Worm (Caenorhabditis elegans) whole organism, young adult: Measurements from ENCODE around the gene eyg-1.

Source experiments
- B0336.3 ChIP-seq: fragments of 200-800 bp; sonication (Bioruptor generic); IDR thresholded peaks from 2 replicates; pipeline ENCODE4 v1.3.6; 2022; ENCODE audit warnings: missing genetic modification characterization, missing compliant biosample characterization
- F49E8.2 ChIP-seq: sonication (generic microtip); optimal IDR thresholded peaks from 3 replicates; lab custom pipeline; 2017; ENCODE audit warnings: missing genetic modification characterization, mild to moderate bottlenecking, missing compliant biosample characterization, antibody characterized with exemption, moderate library complexity; ENCODE audit not compliant: insufficient read depth
- K11D2.4 ChIP-seq: fragments of 200-800 bp; sonication (Bioruptor generic); IDR thresholded peaks from 2 replicates; pipeline ENCODE4 v1.3.6; 2022; ENCODE audit warnings: missing genetic modification reagents, missing genetic modification characterization, missing compliant biosample characterization
- attf-3 ChIP-seq: fragments of 200-800 bp; sonication (Bioruptor generic); conservative IDR thresholded peaks from 2 replicates; pipeline ENCODE4 v1.3.6; 2022; ENCODE audit warnings: missing genetic modification reagents, missing genetic modification characterization, missing compliant biosample characterization
- him-1 ChIP-seq: sonication (generic microtip); optimal IDR thresholded peaks from 2 replicates; lab custom pipeline; 2016; ENCODE audit warnings: missing genotype, missing genetic modification reagents, missing genetic modification characterization, missing compliant biosample characterization
- lag-1 ChIP-seq: fragments of 200-800 bp; sonication (Bioruptor generic); IDR thresholded peaks from 2 replicates; pipeline ENCODE4 v1.3.6; 2022; ENCODE audit warnings: missing genetic modification reagents, missing genetic modification characterization, missing compliant biosample characterization
- let-607 ChIP-seq, 2 experiments: fragments of 200-800 bp in 1 of 2; sonication (Bioruptor generic) in 1 of 2; sonication (generic microtip) in 1 of 2; optimal IDR thresholded peaks; 2 replicates each; lab custom pipeline; 2016 to 2018; ENCODE audit warnings: mild to moderate bottlenecking in 2 of 2, missing compliant biosample characterization in 2 of 2, missing genetic modification characterization in 2 of 2, moderate library complexity in 2 of 2, missing genotype in 1 of 2
- nfya-1 ChIP-seq: sonication (generic microtip); optimal IDR thresholded peaks from 2 replicates; lab custom pipeline; 2017; ENCODE audit warnings: antibody characterized with exemption, missing compliant biosample characterization, missing genetic modification characterization, borderline replicate concordance; ENCODE audit not compliant: insufficient read depth
- nhr-120 ChIP-seq: fragments of 200-800 bp; sonication (Bioruptor generic); IDR thresholded peaks from 2 replicates; pipeline ENCODE4 v1.3.6; 2022; ENCODE audit warnings: missing genetic modification characterization, missing compliant biosample characterization
- nhr-179 ChIP-seq: sonication (generic microtip); optimal IDR thresholded peaks from 2 replicates; lab custom pipeline; 2016; ENCODE audit warnings: mild to moderate bottlenecking, missing genetic modification characterization, missing compliant biosample characterization
- pbrm-1 ChIP-seq: fragments of 200-800 bp; sonication (Bioruptor generic); IDR thresholded peaks from 2 replicates; pipeline ENCODE4 v1.3.6; 2022; ENCODE audit warnings: missing genetic modification reagents, missing genetic modification characterization, missing compliant biosample characterization
- pha-4 ChIP-seq: fragments of 150-350 bp; sonication (generic microtip); optimal IDR thresholded peaks from 2 replicates; lab custom pipeline; 2014; ENCODE audit warnings: missing biosample characterization, missing genetic modification reagents, missing genetic modification characterization
- rec-8 ChIP-seq, 2 experiments: sonication (generic microtip); optimal IDR thresholded peaks; 2 replicates each; lab custom pipeline; 2016; ENCODE audit warnings: mild to moderate bottlenecking in 2 of 2, missing genetic modification characterization in 2 of 2, missing genetic modification reagents in 2 of 2, missing genotype in 2 of 2, missing biosample characterization in 1 of 2, missing compliant biosample characterization in 1 of 2, moderate library complexity in 1 of 2
- tbx-9 ChIP-seq: sonication (generic microtip); optimal IDR thresholded peaks from 2 replicates; lab custom pipeline; 2016; ENCODE audit warnings: borderline replicate concordance, missing genetic modification characterization, inconsistent platforms, missing compliant biosample characterization

DNA sequence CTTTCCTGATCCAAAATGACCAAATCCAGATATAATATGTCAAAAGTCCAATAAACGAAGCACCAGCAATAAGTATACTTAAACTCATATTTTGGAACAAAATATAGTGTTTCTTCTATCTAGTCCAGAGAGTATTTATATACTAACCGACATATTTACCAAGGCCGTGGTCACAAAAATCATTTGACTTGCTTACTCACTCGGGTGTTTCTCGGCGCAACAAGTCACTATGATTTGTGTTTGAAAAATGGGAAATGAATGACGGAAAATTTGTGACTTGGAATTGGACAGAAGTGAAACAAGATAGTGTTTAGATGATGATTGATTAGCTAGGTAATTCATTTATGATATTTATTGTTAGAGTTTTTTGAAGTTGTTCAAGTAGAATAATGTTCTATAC, 27.5 kb downstream of the eyg-1 start, which contains the start of gene cyp-13A5:
- no peak for TF ChIP-seq pbrm-1 (GFP tag; lab: Robert Waterston, UW)
- TF ChIP-seq lag-1 (GFP tag; lab: Robert Waterston, UW), result no peak
- TF ChIP-seq pha-4 (tag; lab: Kevin White, UChicago), result no peak
- TF ChIP-seq B0336.3, result no peak
- no peak for TF ChIP-seq rec-8 (tag; optimal IDR thresholded peaks at IDR 0.05; lab: Kevin White, UChicago)
- no peak for TF ChIP-seq nhr-179
- no peak for TF ChIP-seq K11D2.4 (GFP tag; lab: Robert Waterston, UW)
- no peak for TF ChIP-seq F49E8.2
- no peak for TF ChIP-seq tbx-9
- TF ChIP-seq him-1 (tag; lab: Kevin White, UChicago), result no peak
- no peak for TF ChIP-seq let-607 (tag; optimal IDR thresholded peaks at IDR 0.05; lab: Kevin White, UChicago)
- TF ChIP-seq nfya-1 (tag; lab: Kevin White, UChicago), result no peak
- no peak for TF ChIP-seq nhr-120
- no peak for TF ChIP-seq attf-3 (GFP tag; lab: Robert Waterston, UW)
